Worm (Caenorhabditis elegans): ENCODE results near the gene gmap-1.

ce11 chrX:12908715-12909114 is 26.1 kb downstream of the gmap-1 start:
- TF ChIP-seq ceh-82 (tag; optimal IDR thresholded peaks at IDR 0.05) (no peak), aly-2 (tag; optimal IDR thresholded peaks at IDR 0.05) (no peak), ztf-11 (tag; optimal IDR thresholded peaks at IDR 0.05) (no peak), elt-3 (tag; optimal IDR thresholded peaks at IDR 0.05) (no peak), unc-62 (GFP tag; optimal IDR thresholded peaks at IDR 0.05) (no peak), zag-1 (tag; optimal IDR thresholded peaks at IDR 0.05) (no peak)

Measured in whole organism, L3 larva.